Fruit fly (Drosophila melanogaster) whole organism, embryonic: ENCODE measurements around the gene CG5355.

Experiments
- Aef1 ChIP-seq: fragments of 200-800 bp; sonication (Bioruptor generic); IDR thresholded peaks from 3 replicates; pipeline ENCODE4 v1.3.6; 2022; ENCODE audit warnings: missing biosample characterization, missing genetic modification characterization
- Asciz ChIP-seq: fragments of 200-800 bp; sonication (Bioruptor generic); optimal IDR thresholded peaks from 2 replicates; lab custom pipeline; 2017; ENCODE audit warnings: missing biosample characterization, mild to moderate bottlenecking, missing genetic modification characterization, missing genetic modification reagents
- CG10267 ChIP-seq: fragments of 200-800 bp; sonication (Bioruptor generic); optimal IDR thresholded peaks from 2 replicates; lab custom pipeline; 2018; ENCODE audit warnings: missing biosample characterization, mild to moderate bottlenecking, missing genetic modification characterization, moderate library complexity
- CG10274 ChIP-seq: fragments of 200-800 bp; sonication (Bioruptor generic); optimal IDR thresholded peaks from 3 replicates; lab custom pipeline; 2017; ENCODE audit warnings: missing biosample characterization, mild to moderate bottlenecking, missing genetic modification characterization
- CG11247 ChIP-seq: fragments of 200-800 bp; sonication (Bioruptor generic); IDR thresholded peaks from 2 replicates; pipeline ENCODE4 v1.3.6; 2022; ENCODE audit warnings: missing biosample characterization, missing genetic modification characterization
- CG11398 ChIP-seq: fragments of 200-800 bp; sonication (Bioruptor generic); optimal IDR thresholded peaks from 2 replicates; lab custom pipeline; 2016; ENCODE audit warnings: missing biosample characterization, missing genetic modification characterization
- CG1233 ChIP-seq: fragments of 200-800 bp; sonication (Bioruptor generic); optimal IDR thresholded peaks from 4 replicates; lab custom pipeline; 2018; ENCODE audit warnings: missing biosample characterization, mild to moderate bottlenecking, missing genetic modification characterization
- CG15269 ChIP-seq: fragments of 200-800 bp; sonication (Bioruptor generic); optimal IDR thresholded peaks from 2 replicates; lab custom pipeline; 2018; ENCODE audit warnings: missing biosample characterization, mild to moderate bottlenecking, missing genetic modification characterization, moderate library complexity
- CG17568 ChIP-seq: fragments of 200-800 bp; sonication (Bioruptor generic); optimal IDR thresholded peaks from 2 replicates; lab custom pipeline; 2018; ENCODE audit warnings: missing biosample characterization, mild to moderate bottlenecking, missing genetic modification characterization, moderate library complexity
- CG30403 ChIP-seq: fragments of 200-800 bp; sonication (Bioruptor generic); optimal IDR thresholded peaks from 3 replicates; lab custom pipeline; 2016; ENCODE audit warnings: missing biosample characterization, missing genetic modification characterization
- CG3065 ChIP-seq: fragments of 200-800 bp; sonication (Bioruptor generic); optimal IDR thresholded peaks from 2 replicates; lab custom pipeline; 2016; ENCODE audit warnings: missing biosample characterization, missing genetic modification characterization
- CG3163 ChIP-seq: fragments of 200-800 bp; sonication (Bioruptor generic); optimal IDR thresholded peaks from 3 replicates; lab custom pipeline; 2016; ENCODE audit warnings: missing biosample characterization, missing genetic modification characterization
- CG33213 ChIP-seq: fragments of 200-800 bp; sonication (Bioruptor generic); optimal IDR thresholded peaks from 3 replicates; lab custom pipeline; 2016; ENCODE audit warnings: missing biosample characterization, missing genetic modification characterization
- CG42726 ChIP-seq: fragments of 200-800 bp; sonication (Bioruptor generic); IDR thresholded peaks from 2 replicates; pipeline ENCODE4 v1.3.6; 2022; ENCODE audit warnings: missing biosample characterization, missing genetic modification characterization; ENCODE audit not compliant: partially characterized antibody
- CG4360 ChIP-seq: fragments of 200-800 bp; sonication (Bioruptor generic); IDR thresholded peaks from 2 replicates; pipeline ENCODE4 v1.3.6; 2022; ENCODE audit warnings: missing biosample characterization, missing genetic modification characterization
- CG43689 ChIP-seq: fragments of 200-800 bp; sonication (Bioruptor generic); IDR thresholded peaks from 2 replicates; pipeline ENCODE4 v1.3.6; 2022; ENCODE audit warnings: missing biosample characterization, missing genetic modification characterization
- CG4854 ChIP-seq: fragments of 200-800 bp; sonication (Bioruptor generic); optimal IDR thresholded peaks from 2 replicates; lab custom pipeline; 2016; ENCODE audit warnings: missing biosample characterization, missing genetic modification characterization, inconsistent platforms
- CG6254 ChIP-seq: fragments of 200-800 bp; sonication (Bioruptor generic); optimal IDR thresholded peaks from 3 replicates; lab custom pipeline; 2017; ENCODE audit warnings: mild to moderate bottlenecking, missing biosample characterization, missing genetic modification reagents, missing genetic modification characterization
- CG6654 ChIP-seq: fragments of 200-800 bp; sonication (Bioruptor generic); optimal IDR thresholded peaks from 2 replicates; lab custom pipeline; 2017; ENCODE audit warnings: missing biosample characterization, mild to moderate bottlenecking, missing genetic modification characterization
- CG7372 ChIP-seq: fragments of 200-800 bp; sonication (Bioruptor generic); IDR thresholded peaks from 2 replicates; pipeline ENCODE4 v1.3.6; 2022; ENCODE audit warnings: missing biosample characterization, missing genetic modification characterization
- CG7745 ChIP-seq: fragments of 200-800 bp; sonication (Bioruptor generic); optimal IDR thresholded peaks from 2 replicates; lab custom pipeline; 2018; ENCODE audit warnings: missing biosample characterization, mild to moderate bottlenecking, missing genetic modification characterization, moderate library complexity
- CG7839 ChIP-seq: fragments of 200-800 bp; sonication (Bioruptor generic); optimal IDR thresholded peaks from 3 replicates; lab custom pipeline; 2018; ENCODE audit warnings: missing biosample characterization, mild to moderate bottlenecking, missing genetic modification characterization, moderate library complexity
- CG7928 ChIP-seq: fragments of 200-800 bp; sonication (Bioruptor generic); optimal IDR thresholded peaks from 2 replicates; lab custom pipeline; 2017; ENCODE audit warnings: missing biosample characterization, mild to moderate bottlenecking, missing genetic modification characterization
- CG7987 ChIP-seq: fragments of 200-800 bp; sonication (Bioruptor generic); optimal IDR thresholded peaks from 2 replicates; lab custom pipeline; 2018; ENCODE audit warnings: missing biosample characterization, mild to moderate bottlenecking, missing genetic modification characterization, moderate library complexity
- Eip74EF ChIP-seq, 2 experiments: fragments of 200-800 bp in 1 of 2; fragments of >200 bp in 1 of 2; sonication (Bioruptor generic) in 1 of 2; optimal IDR thresholded peaks; 2 replicates each; lab custom pipeline; 2017 to 2019; ENCODE audit warnings: missing biosample characterization in 2 of 2, missing genetic modification characterization in 2 of 2, mild to moderate bottlenecking in 1 of 2, moderate library complexity in 1 of 2
- Fer3 ChIP-seq: fragments of 200-800 bp; sonication (Bioruptor generic); optimal IDR thresholded peaks from 2 replicates; lab custom pipeline; 2018; ENCODE audit warnings: missing biosample characterization, mild to moderate bottlenecking, missing genetic modification characterization, moderate library complexity
- Gug ChIP-seq: fragments of 200-800 bp; sonication (Bioruptor generic); IDR thresholded peaks from 4 replicates; pipeline ENCODE4 v1.3.6; 2022; ENCODE audit warnings: missing biosample characterization, missing genetic modification characterization
- HmgZ ChIP-seq: fragments of 200-800 bp; sonication (Bioruptor generic); optimal IDR thresholded peaks from 2 replicates; lab custom pipeline; 2018; ENCODE audit warnings: missing biosample characterization, mild to moderate bottlenecking, missing genetic modification characterization
- Mes4 ChIP-seq: fragments of 200-800 bp; sonication (Bioruptor generic); optimal IDR thresholded peaks from 2 replicates; lab custom pipeline; 2016; ENCODE audit warnings: missing biosample characterization, missing genetic modification characterization
- Nf-YA ChIP-seq: fragments of 200-800 bp; sonication (Bioruptor generic); IDR thresholded peaks from 2 replicates; pipeline ENCODE4 v1.3.6; 2022; ENCODE audit warnings: missing biosample characterization, missing genetic modification characterization
- Oli ChIP-seq: fragments of 200-800 bp; sonication (Bioruptor generic); optimal IDR thresholded peaks from 2 replicates; lab custom pipeline; 2018; ENCODE audit warnings: missing biosample characterization, mild to moderate bottlenecking, missing genetic modification characterization, moderate library complexity
- Pdp1 ChIP-seq, 2 experiments: fragments of 200-800 bp; sonication (Bioruptor generic); optimal IDR thresholded peaks; 3 replicates each; lab custom pipeline; 2016; ENCODE audit warnings: missing biosample characterization in 2 of 2, missing genetic modification characterization in 2 of 2, mild to moderate bottlenecking in 1 of 2, moderate library complexity in 1 of 2
- Scr ChIP-seq: fragments of 200-800 bp; sonication (Bioruptor generic); IDR thresholded peaks from 2 replicates; pipeline ENCODE4 v1.3.6; 2022; ENCODE audit warnings: missing biosample characterization, missing genetic modification characterization; ENCODE audit not compliant: partially characterized antibody
- Trl ChIP-seq, 3 experiments: fragments of >200 bp in 2 of 3; fragments of 200-800 bp in 1 of 3; sonication (Bioruptor generic) in 1 of 3; optimal IDR thresholded peaks; 2 replicates in 1 of 3; 3 replicates in 2 of 3; lab custom pipeline; 2016 to 2017; ENCODE audit warnings: missing biosample characterization in 1 of 3, missing genetic modification characterization in 1 of 3
- az2 ChIP-seq: fragments of 200-800 bp; sonication (Bioruptor generic); optimal IDR thresholded peaks from 3 replicates; lab custom pipeline; 2016; ENCODE audit warnings: missing biosample characterization, missing genetic modification characterization
- cas ChIP-seq: fragments of 200-800 bp; sonication (Bioruptor generic); IDR thresholded peaks from 2 replicates; pipeline ENCODE4 v1.3.6; 2022; ENCODE audit warnings: missing biosample characterization, missing genetic modification characterization
- cato ChIP-seq: fragments of 200-800 bp; sonication (Bioruptor generic); optimal IDR thresholded peaks from 2 replicates; lab custom pipeline; 2016; ENCODE audit warnings: missing biosample characterization, missing genetic modification characterization, borderline replicate concordance
- crc ChIP-seq: fragments of 200-800 bp; sonication (Bioruptor generic); optimal IDR thresholded peaks from 2 replicates; lab custom pipeline; 2016; ENCODE audit warnings: missing biosample characterization, missing genetic modification characterization
- gcm2 ChIP-seq: fragments of 200-800 bp; sonication (Bioruptor generic); optimal IDR thresholded peaks from 2 replicates; lab custom pipeline; 2016; ENCODE audit warnings: missing biosample characterization, missing genetic modification characterization
- grau ChIP-seq: fragments of 200-800 bp; optimal IDR thresholded peaks from 3 replicates; lab custom pipeline; 2019; ENCODE audit warnings: missing biosample characterization, mild to moderate bottlenecking, missing genetic modification characterization, moderate library complexity
- otp ChIP-seq: fragments of 200-800 bp; sonication (Bioruptor generic); IDR thresholded peaks from 3 replicates; pipeline ENCODE4, ENCODE4 v1.3.6; 2022; ENCODE audit warnings: missing biosample characterization, missing genetic modification characterization
- salm ChIP-seq: fragments of 200-800 bp; sonication (Bioruptor generic); optimal IDR thresholded peaks from 2 replicates; lab custom pipeline; 2018; ENCODE audit warnings: missing biosample characterization, mild to moderate bottlenecking, missing genetic modification characterization
- seq ChIP-seq: fragments of 200-800 bp; sonication (Bioruptor generic); IDR thresholded peaks from 2 replicates; pipeline ENCODE4 v1.3.6; 2022; ENCODE audit warnings: missing biosample characterization, missing genetic modification characterization
- sim ChIP-seq: fragments of 200-800 bp; sonication (Bioruptor generic); IDR thresholded peaks from 2 replicates; pipeline ENCODE4 v1.3.6; 2022; ENCODE audit warnings: missing biosample characterization, missing genetic modification characterization
- slp2 ChIP-seq: fragments of 200-800 bp; sonication (Bioruptor generic); optimal IDR thresholded peaks from 2 replicates; lab custom pipeline; 2016; ENCODE audit warnings: missing biosample characterization, missing genetic modification characterization
- stc ChIP-seq: fragments of 200-800 bp; sonication (Bioruptor generic); IDR thresholded peaks from 2 replicates; pipeline ENCODE4 v1.3.6; 2022; ENCODE audit warnings: missing biosample characterization, missing genetic modification characterization
- stwl ChIP-seq: fragments of 200-800 bp; sonication (Bioruptor generic); optimal IDR thresholded peaks from 3 replicates; lab custom pipeline; 2018; ENCODE audit warnings: missing biosample characterization, mild to moderate bottlenecking, missing genetic modification characterization, moderate library complexity
- tap ChIP-seq: fragments of 200-800 bp; optimal IDR thresholded peaks from 3 replicates; lab custom pipeline; 2019; ENCODE audit warnings: missing biosample characterization, mild to moderate bottlenecking, missing genetic modification characterization, moderate library complexity
- tup ChIP-seq: fragments of 200-800 bp; sonication (Bioruptor generic); optimal IDR thresholded peaks from 2 replicates; lab custom pipeline; 2016; ENCODE audit warnings: missing biosample characterization, mild to moderate bottlenecking, missing genetic modification characterization, moderate library complexity
- twi ChIP-seq: fragments of 200-800 bp; optimal IDR thresholded peaks from 2 replicates; lab custom pipeline; 2019; ENCODE audit warnings: missing biosample characterization, mild to moderate bottlenecking, missing genetic modification characterization, moderate library complexity
- zen2 ChIP-seq: fragments of 200-800 bp; sonication (Bioruptor generic); IDR thresholded peaks from 3 replicates; pipeline ENCODE4 v1.3.6; 2022; ENCODE audit warnings: missing biosample characterization, missing genetic modification characterization; ENCODE audit not compliant: partially characterized antibody

CG5355 gene

DNA sequence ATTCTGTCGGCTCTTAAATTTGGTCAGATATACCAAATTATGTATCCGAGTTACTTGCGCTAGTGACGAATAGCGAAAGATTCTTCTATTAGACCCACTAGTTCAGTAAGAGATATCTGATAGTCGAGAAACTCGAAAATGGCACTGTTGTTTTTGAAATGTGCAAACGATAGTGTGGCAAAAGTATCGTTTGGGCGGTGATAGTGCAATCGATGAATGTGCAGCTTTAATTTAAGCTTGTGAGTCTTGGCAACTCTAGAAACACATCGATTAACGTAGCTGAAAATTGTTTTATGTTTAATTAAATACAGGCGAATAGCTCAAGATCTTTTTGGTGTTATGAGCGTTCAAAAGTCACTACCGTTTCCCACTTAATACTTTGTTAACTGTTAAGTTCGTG, 24.1 kb upstream of the CG5355 start, which contains the start of gene STUB1:
TSS of gene STUB1 (plus strand) at position 232 of the 400 bp plus-strand sequence.
- TF ChIP-seq Trl (optimal IDR thresholded peaks at IDR 0.05; lab: Kevin White, UChicago) (no peak), Trl (GFP tag; optimal IDR thresholded peaks at IDR 0.05; lab: Kevin White, UChicago) (no peak), CG4360 (GFP tag; lab: Robert Waterston, UW) (no peak), Pdp1 (GFP tag; optimal IDR thresholded peaks at IDR 0.05; lab: Kevin White, UChicago) (no peak), CG7745 (tag; lab: Kevin White, UChicago) (no peak), Mes4 (no peak), tap (tag; lab: Kevin White, UChicago) (no peak), CG10274 (GFP tag; lab: Kevin White, UChicago) (no peak), CG1233 (GFP tag; lab: Kevin White, UChicago) (no peak), Nf-YA (no peak), az2 (GFP tag; lab: Kevin White, UChicago) (no peak), twi (tag; lab: Kevin White, UChicago) (no peak), slp2 (GFP tag; lab: Kevin White, UChicago) (no peak), Oli (tag; lab: Kevin White, UChicago) (no peak), CG42726 (peak; percentile 98), CG7839 (tag; lab: Kevin White, UChicago) (no peak), CG10267 (tag; lab: Kevin White, UChicago) (no peak), Scr (GFP tag; lab: Robert Waterston, UW) (peak; percentile 96), stwl (tag; lab: Kevin White, UChicago) (peak; percentile 53), zen2 (GFP tag; lab: Robert Waterston, UW) (peak; percentile 99), Gug (GFP tag; lab: Robert Waterston, UW) (peak; percentile 57; the same call in 1 of the 4 replicates), CG11247 (GFP tag; lab: Robert Waterston, UW) (no peak), Aef1 (no peak), CG4854 (GFP tag; lab: Kevin White, UChicago) (no peak), CG3163 (no peak), CG33213 (GFP tag; lab: Kevin White, UChicago) (no peak), CG43689 (GFP tag; lab: Robert Waterston, UW) (no peak), gcm2 (no peak), Asciz (GFP tag; lab: Kevin White, UChicago) (no peak), CG17568 (no peak), CG11398 (GFP tag; lab: Kevin White, UChicago) (no peak), Eip74EF (GFP tag; optimal IDR thresholded peaks at IDR 0.05; lab: Kevin White, UChicago) (no peak), cato (GFP tag; lab: Kevin White, UChicago) (no peak), cas (GFP tag; lab: Robert Waterston, UW) (no peak), seq (GFP tag; lab: Robert Waterston, UW) (no peak), otp (GFP tag; lab: Robert Waterston, UW) (no peak), CG15269 (no peak), Fer3 (tag; lab: Kevin White, UChicago) (no peak), grau (tag; lab: Kevin White, UChicago) (no peak), CG30403 (GFP tag; lab: Kevin White, UChicago) (no peak), CG7928 (GFP tag; lab: Kevin White, UChicago) (no peak), salm (no peak), CG3065 (GFP tag; lab: Kevin White, UChicago) (no peak), CG6254 (GFP tag; lab: Kevin White, UChicago) (no peak), stc (no peak), CG7987 (GFP tag; lab: Kevin White, UChicago) (no peak), crc (GFP tag; lab: Kevin White, UChicago) (no peak), sim (GFP tag; lab: Robert Waterston, UW) (no peak), HmgZ (tag; lab: Kevin White, UChicago) (peak; percentile 77), CG6654 (GFP tag; lab: Kevin White, UChicago) (no peak), CG7372 (GFP tag; lab: Robert Waterston, UW) (no peak), tup (GFP tag; lab: Kevin White, UChicago) (no peak)
